Fruit fly (Drosophila melanogaster) whole organism, embryonic: ENCODE results near the gene CG34434.

Source experiments
- Abd-B ChIP-seq: fragments of 200-800 bp; sonication (Bioruptor generic); optimal IDR thresholded peaks from 2 replicates; lab custom pipeline; 2018; ENCODE audit warnings: missing biosample characterization, mild to moderate bottlenecking, missing genetic modification characterization, moderate library complexity
- Bdp1 ChIP-seq: fragments of 200-800 bp; sonication (Bioruptor generic); optimal IDR thresholded peaks from 3 replicates; lab custom pipeline; 2016; ENCODE audit warnings: missing biosample characterization, missing genetic modification characterization
- CG12219 ChIP-seq: fragments of 200-800 bp; sonication (Bioruptor generic); optimal IDR thresholded peaks from 3 replicates; lab custom pipeline; 2018; ENCODE audit warnings: missing biosample characterization, mild to moderate bottlenecking, missing genetic modification characterization
- CG12659 ChIP-seq: fragments of 200-800 bp; sonication (Bioruptor generic); optimal IDR thresholded peaks from 3 replicates; lab custom pipeline; 2017; ENCODE audit warnings: mild to moderate bottlenecking, missing biosample characterization, missing genetic modification reagents, missing genetic modification characterization
- CG15269 ChIP-seq: fragments of 200-800 bp; sonication (Bioruptor generic); optimal IDR thresholded peaks from 2 replicates; lab custom pipeline; 2018; ENCODE audit warnings: missing biosample characterization, mild to moderate bottlenecking, missing genetic modification characterization, moderate library complexity
- CG16863 ChIP-seq: fragments of 200-800 bp; sonication (Bioruptor generic); optimal IDR thresholded peaks from 3 replicates; lab custom pipeline; 2016; ENCODE audit warnings: missing biosample characterization, missing genetic modification characterization
- CG2678 ChIP-seq: fragments of 200-800 bp; sonication (Bioruptor generic); optimal IDR thresholded peaks from 3 replicates; lab custom pipeline; 2019; ENCODE audit warnings: missing biosample characterization, mild to moderate bottlenecking, missing genetic modification characterization, moderate library complexity
- CG31365 ChIP-seq: fragments of 200-800 bp; sonication (Bioruptor generic); optimal IDR thresholded peaks from 2 replicates; lab custom pipeline; 2018; ENCODE audit warnings: missing biosample characterization, mild to moderate bottlenecking, missing genetic modification characterization
- CG32532 ChIP-seq: fragments of 200-800 bp; sonication (Bioruptor generic); IDR thresholded peaks from 2 replicates; pipeline ENCODE4 v1.3.6; 2022; ENCODE audit warnings: missing biosample characterization, missing genetic modification characterization
- CG32772 ChIP-seq: fragments of 200-800 bp; sonication (Bioruptor generic); IDR thresholded peaks from 2 replicates; pipeline ENCODE4 v1.3.6; 2022; ENCODE audit warnings: missing biosample characterization, missing genetic modification characterization
- CG42726 ChIP-seq: fragments of 200-800 bp; sonication (Bioruptor generic); IDR thresholded peaks from 2 replicates; pipeline ENCODE4 v1.3.6; 2022; ENCODE audit warnings: missing biosample characterization, missing genetic modification characterization; ENCODE audit not compliant: partially characterized antibody
- CG6272 ChIP-seq: fragments of 200-800 bp; sonication (Bioruptor generic); IDR thresholded peaks from 2 replicates; pipeline ENCODE4 v1.3.6; 2022; ENCODE audit warnings: missing biosample characterization, missing genetic modification characterization
- CoRest ChIP-seq: fragments of 200-800 bp; sonication (Bioruptor generic); optimal IDR thresholded peaks from 3 replicates; lab custom pipeline; 2018; ENCODE audit warnings: missing biosample characterization, mild to moderate bottlenecking, missing genetic modification characterization, moderate library complexity
- Dp ChIP-seq: fragments of 200-800 bp; sonication (Bioruptor generic); optimal IDR thresholded peaks from 2 replicates; lab custom pipeline; 2018; ENCODE audit warnings: missing biosample characterization, mild to moderate bottlenecking, missing genetic modification characterization, moderate library complexity
- Drgx ChIP-seq: fragments of 200-800 bp; sonication (Bioruptor generic); IDR thresholded peaks from 2 replicates; pipeline ENCODE4 v1.3.6; 2022; ENCODE audit warnings: missing biosample characterization, missing genetic modification characterization
- Ets65A ChIP-seq: fragments of 200-800 bp; sonication (Bioruptor generic); peaks from one replicate; lab custom pipeline; 2016; ENCODE audit warnings: missing biosample characterization, missing genetic modification characterization
- Gsc ChIP-seq: fragments of 200-800 bp; sonication (Bioruptor generic); IDR thresholded peaks from 2 replicates; pipeline ENCODE4 v1.3.6; 2022; ENCODE audit warnings: missing biosample characterization, missing genetic modification characterization
- HLH3B ChIP-seq: fragments of 200-800 bp; sonication (Bioruptor generic); IDR thresholded peaks from 2 replicates; pipeline ENCODE4 v1.3.6; 2022; ENCODE audit warnings: missing biosample characterization, missing genetic modification characterization
- Myb ChIP-seq: fragments of 200-800 bp; sonication (Bioruptor generic); optimal IDR thresholded peaks from 2 replicates; lab custom pipeline; 2016; ENCODE audit warnings: missing biosample characterization, missing genetic modification characterization
- Opbp ChIP-seq: fragments of 200-800 bp; sonication (Bioruptor generic); IDR thresholded peaks from 3 replicates; pipeline ENCODE4 v1.3.6; 2022; ENCODE audit warnings: missing biosample characterization, missing genetic modification characterization; ENCODE audit not compliant: partially characterized antibody
- Pdp1 ChIP-seq, 2 experiments: fragments of 200-800 bp; sonication (Bioruptor generic); optimal IDR thresholded peaks; 3 replicates each; lab custom pipeline; 2016; ENCODE audit warnings: missing biosample characterization in 2 of 2, missing genetic modification characterization in 2 of 2, mild to moderate bottlenecking in 1 of 2, moderate library complexity in 1 of 2
- Rfx ChIP-seq: fragments of 200-800 bp; sonication (Bioruptor generic); IDR thresholded peaks from 2 replicates; pipeline ENCODE4 v1.3.6; 2022; ENCODE audit warnings: missing biosample characterization, missing genetic modification characterization
- Usf ChIP-seq: fragments of 200-800 bp; sonication (Bioruptor generic); optimal IDR thresholded peaks from 2 replicates; lab custom pipeline; 2017; ENCODE audit warnings: missing genotype, missing biosample characterization, missing genetic modification characterization
- az2 ChIP-seq: fragments of 200-800 bp; sonication (Bioruptor generic); optimal IDR thresholded peaks from 3 replicates; lab custom pipeline; 2016; ENCODE audit warnings: missing biosample characterization, missing genetic modification characterization
- bcd ChIP-seq: fragments of 200-800 bp; sonication (Bioruptor generic); optimal IDR thresholded peaks from 2 replicates; lab custom pipeline; 2017; ENCODE audit warnings: missing biosample characterization, mild to moderate bottlenecking, missing genetic modification characterization
- fd102C ChIP-seq: fragments of 200-800 bp; sonication (Bioruptor generic); optimal IDR thresholded peaks from 2 replicates; lab custom pipeline; 2018; ENCODE audit warnings: missing biosample characterization, mild to moderate bottlenecking, missing genetic modification characterization, moderate library complexity
- gem ChIP-seq: fragments of 200-800 bp; sonication (Bioruptor generic); optimal IDR thresholded peaks from 2 replicates; lab custom pipeline; 2019; ENCODE audit warnings: missing biosample characterization, mild to moderate bottlenecking, missing genetic modification characterization, moderate library complexity
- inv ChIP-seq: fragments of 200-800 bp; sonication (Bioruptor generic); IDR thresholded peaks from 2 replicates; pipeline ENCODE4 v1.3.6; 2022; ENCODE audit warnings: missing biosample characterization, missing genetic modification characterization; ENCODE audit not compliant: partially characterized antibody
- knrl ChIP-seq: fragments of 200-800 bp; sonication (Bioruptor generic); IDR thresholded peaks from 3 replicates; pipeline ENCODE4 v1.3.6; 2022; ENCODE audit warnings: missing biosample characterization, missing genetic modification characterization; ENCODE audit not compliant: partially characterized antibody
- nmo ChIP-seq: fragments of 200-800 bp; sonication (Bioruptor generic); optimal IDR thresholded peaks from 2 replicates; lab custom pipeline; 2018; ENCODE audit warnings: missing biosample characterization, mild to moderate bottlenecking, missing genetic modification characterization, moderate library complexity
- nom ChIP-seq: fragments of 200-800 bp; sonication (Bioruptor generic); optimal IDR thresholded peaks from 2 replicates; lab custom pipeline; 2017; ENCODE audit warnings: missing biosample characterization, missing genetic modification characterization, mild to moderate bottlenecking, moderate library complexity, missing genetic modification reagents
- oc ChIP-seq: fragments of 200-800 bp; sonication (Bioruptor generic); optimal IDR thresholded peaks from 2 replicates; lab custom pipeline; 2018; ENCODE audit warnings: missing biosample characterization, mild to moderate bottlenecking, missing genetic modification characterization, moderate library complexity
- otp ChIP-seq: fragments of 200-800 bp; sonication (Bioruptor generic); IDR thresholded peaks from 3 replicates; pipeline ENCODE4, ENCODE4 v1.3.6; 2022; ENCODE audit warnings: missing biosample characterization, missing genetic modification characterization
- pan ChIP-seq, 4 experiments: fragments of >200 bp in 3 of 4; fragments of 200-800 bp in 1 of 4; sonication (Bioruptor generic) in 1 of 4; optimal IDR thresholded peaks in 3 of 4; IDR thresholded peaks in 1 of 4; 2 replicates each; pipeline versions ENCODE4 v1.3.6 to Lab custom; 2017 to 2022; ENCODE audit warnings: missing biosample characterization in 2 of 4, missing genetic modification characterization in 2 of 4, mixed read lengths in 1 of 4
- pho ChIP-seq: fragments of 200-800 bp; sonication (Bioruptor generic); optimal IDR thresholded peaks from 2 replicates; lab custom pipeline; 2016; ENCODE audit warnings: missing biosample characterization, missing genetic modification characterization
- row ChIP-seq: fragments of 200-800 bp; sonication (Bioruptor generic); IDR thresholded peaks from 3 replicates; pipeline ENCODE4 v1.3.6; 2022; ENCODE audit warnings: missing biosample characterization, missing genetic modification characterization
- slbo ChIP-seq: fragments of 200-800 bp; sonication (Bioruptor generic); IDR thresholded peaks from 2 replicates; pipeline ENCODE4 v1.3.6; 2022; ENCODE audit warnings: missing biosample characterization, missing genetic modification characterization
- vfl ChIP-seq: fragments of 200-800 bp; sonication (Bioruptor generic); optimal IDR thresholded peaks from 2 replicates; lab custom pipeline; 2016; ENCODE audit warnings: missing biosample characterization, missing genetic modification characterization
- yki ChIP-seq: fragments of >200 bp; optimal IDR thresholded peaks from 3 replicates; lab custom pipeline; 2018

CG34434 gene

DNA sequence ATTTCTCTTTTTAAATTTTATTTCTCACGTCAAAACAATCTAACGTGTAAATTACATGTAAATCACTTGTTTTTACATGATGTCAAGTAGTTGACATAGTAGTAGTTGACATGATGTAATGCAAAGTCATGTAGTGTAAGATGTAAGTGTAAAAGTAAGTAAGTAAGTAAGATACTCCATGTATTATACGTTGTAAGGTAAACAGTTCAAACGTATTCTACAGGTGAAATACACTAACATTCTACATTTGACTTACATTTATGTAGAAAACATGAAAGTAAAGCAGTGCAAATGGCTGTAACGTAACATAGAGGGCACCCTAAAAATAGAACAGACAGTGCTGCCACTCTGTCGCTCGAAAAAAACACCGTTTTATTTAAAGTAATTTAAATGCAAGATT lies 3.2 kb downstream of the CG34434 start (continued):
- TF ChIP-seq CG42726 (GFP tag; lab: Robert Waterston, UW): peak; percentile 90
- TF ChIP-seq CG32772: no peak
- 0 out of 3 replicates have a peak, but pooled peaks have one; percentile 21 for TF ChIP-seq row
- TF ChIP-seq fd102C (GFP tag; lab: Kevin White, UChicago): no peak
- TF ChIP-seq yki: peak; percentile 23
- TF ChIP-seq CG31365 (tag; lab: Kevin White, UChicago): peak; percentile 94
- no peak for TF ChIP-seq CG12659
- peak; percentile 88 for TF ChIP-seq Myb (GFP tag; lab: Kevin White, UChicago)
- peak; percentile 8 for TF ChIP-seq nmo (GFP tag; lab: Kevin White, UChicago)
- peak; percentile 56 for TF ChIP-seq slbo (GFP tag; lab: Robert Waterston, UW)
- peak; percentile 58; the same call in 2 of the 3 replicates for TF ChIP-seq Opbp (GFP tag; lab: Robert Waterston, UW)
- peak; percentile 98 for TF ChIP-seq Bdp1
- peak; percentile 39 for TF ChIP-seq CG32532 (GFP tag; lab: Robert Waterston, UW)
- peak; percentile 1 for TF ChIP-seq bcd (GFP tag; lab: Kevin White, UChicago)
- peak; percentile 61 for TF ChIP-seq inv (GFP tag; lab: Robert Waterston, UW)
- peak; percentile 41; the same call in 1 of the 2 replicates for TF ChIP-seq Rfx (GFP tag; lab: Robert Waterston, UW)
- no peak for TF ChIP-seq CG12219 (GFP tag; lab: Kevin White, UChicago)
- TF ChIP-seq oc (tag; lab: Kevin White, UChicago): no peak
- TF ChIP-seq Abd-B (GFP tag; lab: Kevin White, UChicago): peak; percentile 10
- TF ChIP-seq pan (optimal IDR thresholded peaks at IDR 0.05; lab: Kevin White, UChicago): no peak
- TF ChIP-seq pan (GFP tag; optimal IDR thresholded peaks at IDR 0.05 in 1 of 2, IDR thresholded peaks at IDR 0.05 in 1 of 2): peak in 1 of 2 experiments; percentile 22
- no peak for TF ChIP-seq CG15269 (tag; lab: Kevin White, UChicago)
- peak; percentile 89 for TF ChIP-seq knrl (GFP tag; lab: Robert Waterston, UW)
- TF ChIP-seq nom: no peak
- TF ChIP-seq Gsc: no peak
- peak; percentile 44; the same call in 1 of the 2 replicates for TF ChIP-seq CG6272
- no peak for TF ChIP-seq CoRest (tag; lab: Kevin White, UChicago)
- TF ChIP-seq Pdp1 (GFP tag; optimal IDR thresholded peaks at IDR 0.05; lab: Kevin White, UChicago): peak in 1 of 2 experiments; percentile 11

- TF ChIP-seq gem (tag; lab: Kevin White, UChicago) (no peak), pho (GFP tag; lab: Kevin White, UChicago) (no peak), Dp (GFP tag; lab: Kevin White, UChicago) (no peak), HLH3B (GFP tag; lab: Robert Waterston, UW) (no peak), Usf (GFP tag; lab: Kevin White, UChicago) (no peak), otp (GFP tag; lab: Robert Waterston, UW) (no peak), CG16863 (GFP tag; lab: Kevin White, UChicago) (no peak), Ets65A (GFP tag; lab: Kevin White, UChicago) (peak; percentile 66), vfl (GFP tag; lab: Kevin White, UChicago) (no peak), Drgx (GFP tag; lab: Robert Waterston, UW) (peak; percentile 48), CG2678 (tag; lab: Kevin White, UChicago) (no peak), az2 (GFP tag; lab: Kevin White, UChicago) (no peak)
- TF ChIP-seq, all 482 proteins: peak for 2
Measured at dm6 chrX:5608472-5608871, 7.7 kb downstream of the CG34434 start.
